Worm (Caenorhabditis elegans): ENCODE measurements around the gene bus-5.

Gene bus-5

ce11 chrX:2113004-2113403, at the start of gene bus-5:
bus-5 (minus strand) TSS chrX:2113104.
- no peak for TF ChIP-seq nhr-129 (tag; optimal IDR thresholded peaks at IDR 0.05)
- TF ChIP-seq skn-1 (tag; optimal IDR thresholded peaks at IDR 0.05) = no peak
- TF ChIP-seq ceh-16 (tag; optimal IDR thresholded peaks at IDR 0.05) = no peak
- no peak for TF ChIP-seq ama-1 (optimal IDR thresholded peaks at IDR 0.05)
- TF ChIP-seq nhr-21 (tag; optimal IDR thresholded peaks at IDR 0.05) = no peak
- no peak for TF ChIP-seq lin-13 (GFP tag; optimal IDR thresholded peaks at IDR 0.05)
- TF ChIP-seq crh-2 (tag; optimal IDR thresholded peaks at IDR 0.05) = no peak
- TF ChIP-seq ztf-4 (tag; optimal IDR thresholded peaks at IDR 0.05) = no peak
- TF ChIP-seq mdl-1 (tag; optimal IDR thresholded peaks at IDR 0.05) = no peak
- TF ChIP-seq nhr-77 (tag; optimal IDR thresholded peaks at IDR 0.05) = no peak
- TF ChIP-seq mab-5 (tag; optimal IDR thresholded peaks at IDR 0.05) = no peak
- TF ChIP-seq egl-27 (tag; optimal IDR thresholded peaks at IDR 0.05) = no peak
- no peak for TF ChIP-seq lin-11 (tag; optimal IDR thresholded peaks at IDR 0.05)
- no peak for TF ChIP-seq lsy-2 (tag; optimal IDR thresholded peaks at IDR 0.05)

DNA sequence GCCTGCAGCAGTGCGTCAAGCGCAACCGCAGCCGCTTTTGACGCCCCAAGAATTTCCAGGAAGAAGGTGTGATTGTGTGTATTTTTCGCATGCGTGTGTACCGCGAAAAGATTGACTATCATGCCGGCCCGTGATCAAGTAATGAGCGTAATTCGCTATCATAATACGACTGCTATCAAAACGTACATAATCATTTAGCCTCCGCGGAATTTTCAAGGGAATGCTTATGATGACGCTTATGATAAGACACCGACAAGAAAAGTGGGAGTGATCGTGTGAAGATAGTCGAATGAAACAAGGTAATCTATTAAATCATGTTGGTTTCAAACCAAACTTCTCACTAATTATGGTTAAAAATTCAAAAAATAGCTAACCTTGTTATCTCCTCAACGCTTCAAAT, 45.0 kb upstream of the bus-5 start:
- no peak for TF ChIP-seq mab-5 (tag; optimal IDR thresholded peaks at IDR 0.05)
- TF ChIP-seq sma-9 (GFP tag; optimal IDR thresholded peaks at IDR 0.05) = peak; percentile 4
- TF ChIP-seq sma-9 (tag; optimal IDR thresholded peaks at IDR 0.05) = no peak
- TF ChIP-seq ztf-4 (tag; optimal IDR thresholded peaks at IDR 0.05) = no peak
- TF ChIP-seq lin-39 (tag; optimal IDR thresholded peaks at IDR 0.05) = no peak
- TF ChIP-seq fos-1 (tag; optimal IDR thresholded peaks at IDR 0.05) = peak; percentile 55

ce11 chrX:2153780-2154179, 40.9 kb upstream of the bus-5 start:
- TF ChIP-seq mbf-1 (tag; optimal IDR thresholded peaks at IDR 0.05) (no peak), blmp-1 (tag; optimal IDR thresholded peaks at IDR 0.05; ENCODE audit: insufficient read depth) (peak; percentile 8), F13H6.1 (tag; optimal IDR thresholded peaks at IDR 0.05) (no peak), nhr-25 (tag; optimal IDR thresholded peaks at IDR 0.05) (no peak), ztf-11 (tag; optimal IDR thresholded peaks at IDR 0.05) (no peak), sma-9 (GFP tag; optimal IDR thresholded peaks at IDR 0.05) (no peak), sma-9 (tag; optimal IDR thresholded peaks at IDR 0.05) (no peak), unc-55 (GFP tag; optimal IDR thresholded peaks at IDR 0.05) (no peak), lin-13 (GFP tag; optimal IDR thresholded peaks at IDR 0.05) (no peak)

DNA sequence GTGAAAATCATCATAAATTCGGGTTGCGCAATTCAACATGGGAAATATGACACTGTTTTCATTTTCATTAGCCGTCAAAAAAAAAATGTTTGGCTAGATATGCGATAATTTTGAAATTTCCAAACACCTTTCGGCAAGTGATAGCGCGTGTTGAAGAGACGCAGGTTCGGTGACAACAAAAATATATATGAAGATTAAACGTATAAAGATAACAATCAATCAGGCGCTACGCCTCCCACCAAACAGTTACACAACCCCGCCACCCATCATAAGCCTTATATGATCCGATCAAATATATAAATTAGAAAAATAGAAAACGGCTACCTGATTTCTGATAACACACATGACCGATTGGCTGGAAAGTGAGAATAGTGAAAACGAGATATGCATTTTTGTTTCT, 39.2 kb upstream of the bus-5 start:
- TF ChIP-seq sem-4 (tag; optimal IDR thresholded peaks at IDR 0.05) (no peak), nhr-25 (tag; optimal IDR thresholded peaks at IDR 0.05) (peak; percentile 6)

- no peak for TF ChIP-seq nhr-11 (tag; optimal IDR thresholded peaks at IDR 0.05)
- no peak for TF ChIP-seq ZK546.5 (tag; optimal IDR thresholded peaks at IDR 0.05)
- no peak for TF ChIP-seq mab-5 (tag; optimal IDR thresholded peaks at IDR 0.05)
- TF ChIP-seq sma-3 (GFP tag; optimal IDR thresholded peaks at IDR 0.05) = no peak
- TF ChIP-seq Y55F3AM.14 (GFP tag; optimal IDR thresholded peaks at IDR 0.05) = no peak
- TF ChIP-seq fos-1 (tag; optimal IDR thresholded peaks at IDR 0.05) = no peak
- no peak for TF ChIP-seq peb-1 (tag; optimal IDR thresholded peaks at IDR 0.05)
- no peak for TF ChIP-seq nhr-21 (tag; optimal IDR thresholded peaks at IDR 0.05)
- TF ChIP-seq nhr-23 (tag; optimal IDR thresholded peaks at IDR 0.05) = no peak
- no peak for TF ChIP-seq mbf-1 (tag; optimal IDR thresholded peaks at IDR 0.05)
- TF ChIP-seq skn-1 (tag; optimal IDR thresholded peaks at IDR 0.05) = no peak
- no peak for TF ChIP-seq alr-1 (tag; optimal IDR thresholded peaks at IDR 0.05)
- TF ChIP-seq F13H6.1 (tag; optimal IDR thresholded peaks at IDR 0.05) = no peak
- TF ChIP-seq sem-4 (tag; optimal IDR thresholded peaks at IDR 0.05) = no peak
- TF ChIP-seq lin-39 (tag; optimal IDR thresholded peaks at IDR 0.05) = no peak
- TF ChIP-seq ztf-1 (GFP tag; conservative IDR thresholded peaks at IDR 0.05) = no peak
- no peak for TF ChIP-seq nhr-77 (tag; optimal IDR thresholded peaks at IDR 0.05)
- TF ChIP-seq nhr-25 (tag; optimal IDR thresholded peaks at IDR 0.05) = no peak
Measured at ce11 chrX:2150006-2150405, 37.1 kb upstream of the bus-5 start, which contains the start of gene npax-2. npax-2 (minus strand) TSS chrX:2150106.

DNA sequence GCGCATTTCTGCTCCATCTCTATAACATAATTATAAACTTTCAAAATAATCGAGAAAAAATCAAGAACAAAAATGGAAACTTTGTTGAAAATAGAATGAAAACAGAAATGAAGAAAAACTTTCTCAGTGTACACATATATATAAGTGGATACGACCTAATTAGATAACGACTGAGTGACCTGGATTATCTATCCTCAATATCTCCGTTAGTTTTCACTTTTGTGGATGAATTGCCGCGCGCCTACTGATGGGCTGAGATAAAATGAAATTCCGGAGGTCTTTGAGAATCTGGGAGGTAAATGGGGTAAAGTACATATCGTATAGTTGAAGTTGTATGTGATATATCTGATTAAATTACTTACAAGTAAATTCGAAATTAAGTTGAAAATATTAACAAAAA, 32.7 kb upstream of the bus-5 start, which contains the start of gene dpy-3:
Gene dpy-3, minus strand, starts transcription at position 19 of the 400 bp plus-strand sequence.
- TF ChIP-seq sma-9 (GFP tag; optimal IDR thresholded peaks at IDR 0.05) (peak; percentile 23), sma-9 (tag; optimal IDR thresholded peaks at IDR 0.05) (no peak), nhr-21 (tag; optimal IDR thresholded peaks at IDR 0.05) (peak; percentile 9), crh-2 (tag; optimal IDR thresholded peaks at IDR 0.05) (no peak), C34F6.9 (tag; optimal IDR thresholded peaks at IDR 0.05) (no peak), ceh-16 (tag; optimal IDR thresholded peaks at IDR 0.05) (peak; percentile 60), blmp-1 (tag; optimal IDR thresholded peaks at IDR 0.05; ENCODE audit: insufficient read depth) (peak; percentile 64), nhr-25 (tag; optimal IDR thresholded peaks at IDR 0.05) (peak; percentile 16)
